Worm (Caenorhabditis elegans) whole organism, L4 larva: Measurements from ENCODE around the gene F07C4.11.

ENCODE experiments used
- F49E8.2 ChIP-seq: sonication (generic microtip); optimal IDR thresholded peaks from 2 replicates; lab custom pipeline; 2016; ENCODE audit warnings: missing compliant biosample characterization, mild to moderate bottlenecking, missing genetic modification characterization, borderline replicate concordance
- dmd-8 ChIP-seq: fragments of 200-800 bp; sonication (Bioruptor generic); IDR thresholded peaks from 2 replicates; pipeline ENCODE4 v1.3.6; 2022; ENCODE audit warnings: missing genetic modification characterization, missing compliant biosample characterization
- hlh-30 ChIP-seq: sonication (generic microtip); optimal IDR thresholded peaks from 2 replicates; lab custom pipeline; 2017; ENCODE audit warnings: antibody characterized with exemption, mild to moderate bottlenecking, missing genetic modification characterization, missing compliant biosample characterization; ENCODE audit not compliant: insufficient read depth
- jun-1 ChIP-seq: fragments of 150-350 bp; optimal IDR thresholded peaks from 2 replicates; lab custom pipeline; 2014; ENCODE audit warnings: missing biosample characterization, missing genetic modification reagents, missing genetic modification characterization
- lin-39 ChIP-seq: fragments of 150-350 bp; optimal IDR thresholded peaks from 2 replicates; lab custom pipeline; 2014; ENCODE audit warnings: missing biosample characterization, missing genetic modification reagents, missing genetic modification characterization
- lsy-2 ChIP-seq, 2 experiments: fragments of 150-350 bp in 1 of 2; sonication (generic microtip) in 1 of 2; optimal IDR thresholded peaks; 2 replicates each; lab custom pipeline; 2014 to 2017; ENCODE audit warnings: missing biosample characterization in 2 of 2, missing genetic modification characterization in 2 of 2
- nhr-76 ChIP-seq: fragments of 150-350 bp; optimal IDR thresholded peaks from 2 replicates; lab custom pipeline; 2014; ENCODE audit warnings: missing biosample characterization, missing genetic modification characterization
- nhr-77 ChIP-seq: fragments of 150-350 bp; optimal IDR thresholded peaks from 2 replicates; lab custom pipeline; 2014; ENCODE audit warnings: missing biosample characterization, missing genetic modification characterization
- pqm-1 ChIP-seq: sonication (generic microtip); optimal IDR thresholded peaks from 2 replicates; lab custom pipeline; 2017; ENCODE audit warnings: missing biosample characterization, missing genetic modification characterization
- skn-1 ChIP-seq: fragments of 150-350 bp; optimal IDR thresholded peaks from 2 replicates; lab custom pipeline; 2014; ENCODE audit warnings: missing biosample characterization, missing genetic modification characterization
- snpc-1.2 ChIP-seq: fragments of 200-800 bp; sonication (Bioruptor generic); IDR thresholded peaks from 2 replicates; pipeline ENCODE4 v1.3.6; 2022; ENCODE audit warnings: missing genetic modification reagents, missing genetic modification characterization, missing compliant biosample characterization
- snpc-4 ChIP-seq: fragments of 150-350 bp; optimal IDR thresholded peaks from 2 replicates; lab custom pipeline; 2014; ENCODE audit warnings: missing biosample characterization, missing genetic modification characterization
- tra-1 ChIP-seq: fragments of 200-800 bp; sonication (Bioruptor generic); IDR thresholded peaks from 2 replicates; pipeline ENCODE4 v1.3.6; 2022; ENCODE audit warnings: missing genetic modification reagents, missing genetic modification characterization, missing compliant biosample characterization
- zip-11 ChIP-seq: fragments of 200-800 bp; sonication (Bioruptor generic); IDR thresholded peaks from 2 replicates; pipeline ENCODE4 v1.3.6; 2022; ENCODE audit warnings: missing genetic modification characterization, missing compliant biosample characterization

ce11 chrV:7601443-7601842 is 41.9 kb downstream of the F07C4.11 start, which contains the start of gene scl-26:
- no peak for TF ChIP-seq skn-1 (tag; lab: Kevin White, UChicago)
- TF ChIP-seq F49E8.2 (tag; lab: Kevin White, UChicago): no peak
- no peak for TF ChIP-seq nhr-76 (tag; lab: Kevin White, UChicago)
- no peak for TF ChIP-seq snpc-4 (tag; lab: Kevin White, UChicago)
- TF ChIP-seq dmd-8 (GFP tag; lab: Robert Waterston, UW): no peak
- no peak for TF ChIP-seq lin-39 (tag; lab: Kevin White, UChicago)
- no peak for TF ChIP-seq hlh-30
- no peak for TF ChIP-seq snpc-1.2
- no peak for TF ChIP-seq tra-1 (GFP tag; lab: Robert Waterston, UW)
- TF ChIP-seq zip-11 (GFP tag; lab: Robert Waterston, UW): no peak
- TF ChIP-seq pqm-1 (tag; lab: Kevin White, UChicago): no peak
- TF ChIP-seq lsy-2 (tag; optimal IDR thresholded peaks at IDR 0.05; lab: Kevin White, UChicago): no peak
- TF ChIP-seq nhr-77 (tag; lab: Kevin White, UChicago): no peak
- no peak for TF ChIP-seq jun-1
